Fruit fly (Drosophila melanogaster) whole organism, wandering third instar larva: ENCODE data around the gene COX7AL2.
A peak's percentile ranks its signal among the peaks of the same experiment; 100 is the strongest.

ENCODE experiments used
- Abd-B ChIP-seq: fragments of >200 bp; optimal IDR thresholded peaks from 2 replicates; lab custom pipeline; 2017; ENCODE audit warnings: missing biosample characterization, missing genetic modification characterization
- CG32264 ChIP-seq: fragments of 200-800 bp; sonication (Bioruptor generic); optimal IDR thresholded peaks from 2 replicates; lab custom pipeline; 2016; ENCODE audit warnings: missing biosample characterization, missing genetic modification characterization
- CG9705 ChIP-seq: fragments of 200-800 bp; sonication (Bioruptor generic); optimal IDR thresholded peaks from 2 replicates; lab custom pipeline; 2018; ENCODE audit warnings: missing biosample characterization, mild to moderate bottlenecking, missing genetic modification characterization
- CrebA ChIP-seq: fragments of 200-800 bp; sonication (Bioruptor generic); optimal IDR thresholded peaks from 2 replicates; lab custom pipeline; 2016; ENCODE audit warnings: missing biosample characterization, mild to moderate bottlenecking, missing genetic modification characterization, borderline replicate concordance
- Dfd ChIP-seq: fragments of >200 bp; optimal IDR thresholded peaks from 2 replicates; lab custom pipeline; 2017; ENCODE audit warnings: missing biosample characterization, missing genetic modification characterization
- Dif ChIP-seq: fragments of 200-275, 200-300 bp; sonication (Bioruptor generic); optimal IDR thresholded peaks from 2 replicates; lab custom pipeline; 2018; ENCODE audit warnings: missing biosample characterization, missing genetic modification characterization; ENCODE audit not compliant: partially characterized antibody
- GATAd ChIP-seq: sonication (Bioruptor generic); optimal IDR thresholded peaks from 2 replicates; lab custom pipeline; 2016; ENCODE audit warnings: missing biosample characterization, missing genetic modification characterization
- HLH106 ChIP-seq: fragments of 200-800 bp; optimal IDR thresholded peaks from 3 replicates; lab custom pipeline; 2019; ENCODE audit warnings: missing biosample characterization, mild to moderate bottlenecking, missing genetic modification characterization, moderate library complexity
- Hnf4 ChIP-seq: fragments of 200-800 bp; sonication (Bioruptor generic); optimal IDR thresholded peaks from 2 replicates; lab custom pipeline; 2016; ENCODE audit warnings: missing biosample characterization, mild to moderate bottlenecking, missing genetic modification characterization
- Hr78 ChIP-seq: fragments of >200 bp; optimal IDR thresholded peaks from 2 replicates; lab custom pipeline; 2017; ENCODE audit warnings: missing biosample characterization, missing genetic modification characterization
- Hr83 ChIP-seq: fragments of 200-300 bp; sonication (Bioruptor generic); optimal IDR thresholded peaks from 2 replicates; lab custom pipeline; 2016; ENCODE audit warnings: missing biosample characterization, mild to moderate bottlenecking, missing genetic modification characterization, moderate library complexity; ENCODE audit not compliant: poor library complexity, severe bottlenecking
- Jra ChIP-seq: sonication (Bioruptor generic); optimal IDR thresholded peaks from 2 replicates; lab custom pipeline; 2016; ENCODE audit warnings: missing biosample characterization, missing genetic modification characterization
- Mio ChIP-seq: sonication (Bioruptor generic); optimal IDR thresholded peaks from 2 replicates; lab custom pipeline; 2016; ENCODE audit warnings: missing biosample characterization, missing genetic modification characterization
- Myc ChIP-seq: fragments of >200 bp; optimal IDR thresholded peaks from 2 replicates; lab custom pipeline; 2017
- N ChIP-seq: fragments of >200 bp; optimal IDR thresholded peaks from 2 replicates; lab custom pipeline; 2018; ENCODE audit warnings: missing biosample characterization, missing external identifiers, missing genetic modification characterization
- OdsH ChIP-seq: fragments of 200-800 bp; sonication (Bioruptor generic); optimal IDR thresholded peaks from 2 replicates; lab custom pipeline; 2016; ENCODE audit warnings: missing biosample characterization, mild to moderate bottlenecking, missing genetic modification characterization
- Rel ChIP-seq, 2 experiments: fragments of 200-800 bp; sonication (Bioruptor generic) in 1 of 2; optimal IDR thresholded peaks; 2 replicates in 1 of 2; 3 replicates in 1 of 2; lab custom pipeline; 2016 to 2019; ENCODE audit warnings: mild to moderate bottlenecking in 2 of 2, missing biosample characterization in 2 of 2, missing genetic modification characterization in 2 of 2, moderate library complexity in 1 of 2
- Sp1 ChIP-seq: fragments of 200-800 bp; sonication (Bioruptor generic); optimal IDR thresholded peaks from 3 replicates; lab custom pipeline; 2019; ENCODE audit warnings: missing biosample characterization, mild to moderate bottlenecking, missing genetic modification characterization, moderate library complexity
- Vsx2 ChIP-seq: fragments of 200-300, 225-300 bp; sonication (Bioruptor generic); optimal IDR thresholded peaks from 2 replicates; lab custom pipeline; 2018; ENCODE audit warnings: missing biosample characterization, missing genetic modification characterization; ENCODE audit not compliant: partially characterized antibody
- br ChIP-seq: fragments of 200-800 bp; sonication (Bioruptor generic); optimal IDR thresholded peaks from 2 replicates; lab custom pipeline; 2016; ENCODE audit warnings: missing biosample characterization, missing genetic modification characterization
- brk ChIP-seq: fragments of 200-800 bp; sonication (Bioruptor generic); optimal IDR thresholded peaks from 2 replicates; lab custom pipeline; 2016; ENCODE audit warnings: missing biosample characterization, mild to moderate bottlenecking, missing genetic modification characterization
- dl ChIP-seq, 2 experiments: fragments of 175-275, 200-275 bp in 1 of 2; fragments of 200-275 bp in 1 of 2; sonication (Bioruptor generic); optimal IDR thresholded peaks; lab custom pipeline; 2018; ENCODE audit warnings: mild to moderate bottlenecking in 2 of 2, missing biosample characterization in 2 of 2, missing genetic modification characterization in 2 of 2, moderate library complexity in 2 of 2; ENCODE audit not compliant: partially characterized antibody in 2 of 2, insufficient read depth in 1 of 2
- dmrt93B ChIP-seq: fragments of 200-800 bp; sonication (Bioruptor generic); optimal IDR thresholded peaks from 2 replicates; lab custom pipeline; 2018; ENCODE audit warnings: missing biosample characterization, mild to moderate bottlenecking, missing genetic modification characterization
- dsf ChIP-seq: sonication (Bioruptor generic); optimal IDR thresholded peaks from 2 replicates; lab custom pipeline; 2016; ENCODE audit warnings: missing biosample characterization, missing genetic modification characterization, borderline replicate concordance
- ey ChIP-seq: fragments of 200-800 bp; sonication (Bioruptor generic); optimal IDR thresholded peaks from 2 replicates; lab custom pipeline; 2016; ENCODE audit warnings: missing biosample characterization, missing genetic modification characterization
- foxo ChIP-seq, 2 experiments: fragments of 200-800 bp; sonication (Bioruptor generic); optimal IDR thresholded peaks; 2 replicates in 1 of 2; 3 replicates in 1 of 2; lab custom pipeline; 2016 to 2017; ENCODE audit warnings: missing biosample characterization in 2 of 2, missing genetic modification characterization in 2 of 2
- fru ChIP-seq: fragments of 200-800 bp; sonication (Bioruptor generic); optimal IDR thresholded peaks from 3 replicates; lab custom pipeline; 2016; ENCODE audit warnings: missing biosample characterization, mild to moderate bottlenecking, missing genetic modification characterization
- h ChIP-seq: fragments of 200-800 bp; sonication (Bioruptor generic); optimal IDR thresholded peaks from 3 replicates; lab custom pipeline; 2016; ENCODE audit warnings: missing biosample characterization, mild to moderate bottlenecking, missing genetic modification characterization
- jim ChIP-seq: fragments of 175-275, 200-325 bp; sonication (Bioruptor generic); optimal IDR thresholded peaks from 2 replicates; lab custom pipeline; 2016; ENCODE audit warnings: missing biosample characterization, mild to moderate bottlenecking, missing genetic modification characterization
- lola ChIP-seq: fragments of >200 bp; optimal IDR thresholded peaks from 2 replicates; lab custom pipeline; 2017; ENCODE audit warnings: missing biosample characterization, missing genetic modification characterization
- pan ChIP-seq: fragments of >200 bp; optimal IDR thresholded peaks from 2 replicates; lab custom pipeline; 2017
- psq ChIP-seq: fragments of 200-800 bp; sonication (Bioruptor generic); optimal IDR thresholded peaks from 3 replicates; lab custom pipeline; 2017; ENCODE audit warnings: missing biosample characterization, mild to moderate bottlenecking, missing genetic modification characterization, moderate library complexity
- rgr ChIP-seq: fragments of 200-800 bp; sonication (Bioruptor generic); optimal IDR thresholded peaks from 3 replicates; lab custom pipeline; 2016; ENCODE audit warnings: missing biosample characterization, mild to moderate bottlenecking, missing genetic modification characterization
- sage ChIP-seq: fragments of 200-800 bp; sonication (Bioruptor generic); optimal IDR thresholded peaks from 2 replicates; lab custom pipeline; 2016; ENCODE audit warnings: missing biosample characterization, mild to moderate bottlenecking, missing genetic modification characterization
- sv ChIP-seq: fragments of 200-800 bp; sonication (Bioruptor generic); optimal IDR thresholded peaks from 3 replicates; lab custom pipeline; 2016; ENCODE audit warnings: missing biosample characterization, missing genetic modification characterization
- tai ChIP-seq: sonication (Bioruptor generic); optimal IDR thresholded peaks from 2 replicates; lab custom pipeline; 2016; ENCODE audit warnings: missing biosample characterization, missing genetic modification characterization
- usp ChIP-seq: fragments of >200 bp; optimal IDR thresholded peaks from 2 replicates; lab custom pipeline; 2017; ENCODE audit warnings: missing biosample characterization, missing genetic modification characterization
- woc ChIP-seq: sonication (Bioruptor generic); optimal IDR thresholded peaks from 2 replicates; lab custom pipeline; 2016; ENCODE audit warnings: missing biosample characterization, mild to moderate bottlenecking, missing genetic modification characterization

Gene COX7AL2

DNA sequence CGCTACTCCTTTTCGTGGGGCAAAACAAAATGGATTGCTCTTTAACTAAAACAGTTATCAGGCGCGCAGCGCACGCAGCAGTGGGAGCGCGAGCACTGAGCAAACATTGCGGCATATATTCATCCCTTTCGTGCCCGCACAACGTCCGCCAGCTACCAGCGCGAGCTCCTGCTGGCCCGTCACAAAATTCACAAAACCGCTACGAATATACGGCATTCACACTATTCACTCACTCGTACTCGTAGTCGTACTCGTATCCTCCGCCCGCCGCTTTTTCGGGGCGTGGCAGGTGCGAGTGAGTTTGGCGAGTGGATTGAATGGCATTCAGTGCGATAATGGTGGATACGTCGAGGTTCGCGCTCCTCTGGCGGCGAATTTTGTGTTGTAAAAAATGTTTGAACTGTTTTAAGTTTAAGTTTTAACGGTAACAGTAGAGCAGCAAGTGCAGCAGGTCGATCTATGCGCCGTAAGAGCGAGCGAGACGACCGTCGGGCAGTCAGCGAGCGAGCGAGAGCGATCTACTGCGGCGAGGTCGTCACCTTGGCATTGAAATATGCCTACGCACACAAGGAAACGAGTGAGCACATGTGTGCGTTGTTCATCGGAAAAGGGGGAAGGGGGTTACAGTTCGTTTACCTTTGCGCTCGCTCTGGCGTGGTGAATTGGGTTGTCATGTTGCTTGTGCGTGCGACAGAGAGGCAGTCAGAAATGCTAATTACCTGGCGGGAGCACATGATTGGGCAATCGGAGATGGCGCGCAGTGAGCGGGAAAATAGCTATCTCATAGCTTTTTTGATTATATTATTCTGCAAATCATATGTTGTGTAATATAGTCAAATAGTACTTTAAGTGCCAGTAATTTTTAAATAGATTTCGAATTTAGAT is 880 bp downstream of the COX7AL2 start:
- TF ChIP-seq Jra: peak; percentile 69
- peak; percentile 96 for TF ChIP-seq tai
- TF ChIP-seq dsf (GFP tag; lab: Kevin White, UChicago): peak; percentile 13
- no peak for TF ChIP-seq pan (lab: Kevin White, UChicago)
- peak; percentile 75 for TF ChIP-seq sv (GFP tag; lab: Kevin White, UChicago)
- no peak for TF ChIP-seq Abd-B (GFP tag; lab: Kevin White, UChicago)
- peak; percentile 55 for TF ChIP-seq dmrt93B (GFP tag; lab: Kevin White, UChicago)
- TF ChIP-seq woc (GFP tag; lab: Kevin White, UChicago): peak; percentile 83
- peak; percentile 50 for TF ChIP-seq brk (GFP tag; lab: Kevin White, UChicago)
- peak; percentile 97 for TF ChIP-seq Dif
- TF ChIP-seq jim: peak; percentile 57
- no peak for TF ChIP-seq sage (GFP tag; lab: Kevin White, UChicago)
- no peak for TF ChIP-seq CG32264 (GFP tag; lab: Kevin White, UChicago)
- TF ChIP-seq rgr: peak; percentile 64
- peak; percentile 87 to 92 for TF ChIP-seq dl (GFP tag; optimal IDR thresholded peaks at IDR 0.05; lab: Kevin White, UChicago; ENCODE audit: insufficient read depth in 1 of 2, partially characterized antibody in 2 of 2)
- peak; percentile 89 for TF ChIP-seq Myc (lab: Kevin White, UChicago)
- peak; percentile 76 for TF ChIP-seq HLH106 (tag; lab: Kevin White, UChicago)
- TF ChIP-seq ey (GFP tag; lab: Kevin White, UChicago): peak; percentile 67
- peak; percentile 69 for TF ChIP-seq OdsH (GFP tag; lab: Kevin White, UChicago)
- no peak for TF ChIP-seq Rel (GFP tag; optimal IDR thresholded peaks at IDR 0.05; lab: Kevin White, UChicago)
- peak; percentile 90 for TF ChIP-seq Rel (tag; optimal IDR thresholded peaks at IDR 0.05; lab: Kevin White, UChicago)
- peak; percentile 44 for TF ChIP-seq Hnf4
- peak; percentile 59 for TF ChIP-seq fru (GFP tag; lab: Kevin White, UChicago)
- peak; percentile 41 for TF ChIP-seq br (GFP tag; lab: Kevin White, UChicago)
- peak; percentile 27 for TF ChIP-seq CG9705 (GFP tag; lab: Kevin White, UChicago)
- peak; percentile 43 for TF ChIP-seq N (GFP tag; lab: Kevin White, UChicago)
- peak; percentile 42 to 75 for TF ChIP-seq foxo (GFP tag; optimal IDR thresholded peaks at IDR 0.05; lab: Kevin White, UChicago)
- TF ChIP-seq CrebA: peak; percentile 96
- no peak for TF ChIP-seq usp (GFP tag; lab: Kevin White, UChicago)
- TF ChIP-seq Hr78 (GFP tag; lab: Kevin White, UChicago): no peak
- peak; percentile 78 for TF ChIP-seq h (GFP tag; lab: Kevin White, UChicago)
- TF ChIP-seq lola (GFP tag; lab: Kevin White, UChicago): no peak
- no peak for TF ChIP-seq GATAd (GFP tag; lab: Kevin White, UChicago)
- TF ChIP-seq Sp1 (GFP tag; lab: Kevin White, UChicago): peak; percentile 68
- peak; percentile 97 for TF ChIP-seq Vsx2
- no peak for TF ChIP-seq Mio (GFP tag; lab: Kevin White, UChicago)
- peak; percentile 93 for TF ChIP-seq Hr83 (GFP tag; lab: Kevin White, UChicago)
- TF ChIP-seq psq: peak; percentile 71
- no peak for TF ChIP-seq Dfd (GFP tag; lab: Kevin White, UChicago)

DNA sequence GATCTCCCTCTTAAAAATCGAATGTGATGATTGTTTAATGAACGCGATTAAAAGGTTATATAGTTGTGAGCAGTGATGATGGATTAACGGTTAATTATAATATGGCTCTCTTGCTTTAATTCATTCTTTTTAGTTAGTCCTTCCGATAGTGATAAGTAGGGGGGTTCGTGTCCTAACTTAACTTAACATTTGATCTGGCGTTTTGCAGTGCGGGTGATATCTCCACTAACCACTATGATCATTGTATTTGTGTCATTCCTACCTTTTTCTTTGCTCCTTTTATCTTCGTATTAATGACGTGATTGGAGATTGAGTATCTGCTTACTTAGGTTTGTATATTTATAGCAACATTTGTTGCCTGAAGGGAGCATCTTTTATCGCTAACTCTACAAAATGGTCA is 2.4 kb downstream of the COX7AL2 start:
- TF ChIP-seq Sp1 (GFP tag; lab: Kevin White, UChicago): no peak
- TF ChIP-seq dl (GFP tag; optimal IDR thresholded peaks at IDR 0.05; lab: Kevin White, UChicago; ENCODE audit: insufficient read depth in 1 of 2, partially characterized antibody in 2 of 2): no peak
- TF ChIP-seq CG9705 (GFP tag; lab: Kevin White, UChicago): no peak
- TF ChIP-seq sv (GFP tag; lab: Kevin White, UChicago): no peak
- TF ChIP-seq jim: no peak
